Fruit fly (Drosophila melanogaster) whole organism, wandering third instar larva: ENCODE data around the gene CG33253.

Source experiments
- Abd-B ChIP-seq: fragments of >200 bp; optimal IDR thresholded peaks from 2 replicates; lab custom pipeline; 2017; ENCODE audit warnings: missing biosample characterization, missing genetic modification characterization
- CG9705 ChIP-seq: fragments of 200-800 bp; sonication (Bioruptor generic); optimal IDR thresholded peaks from 2 replicates; lab custom pipeline; 2018; ENCODE audit warnings: missing biosample characterization, mild to moderate bottlenecking, missing genetic modification characterization
- CrebA ChIP-seq: fragments of 200-800 bp; sonication (Bioruptor generic); optimal IDR thresholded peaks from 2 replicates; lab custom pipeline; 2016; ENCODE audit warnings: missing biosample characterization, mild to moderate bottlenecking, missing genetic modification characterization, borderline replicate concordance
- Dfd ChIP-seq: fragments of >200 bp; optimal IDR thresholded peaks from 2 replicates; lab custom pipeline; 2017; ENCODE audit warnings: missing biosample characterization, missing genetic modification characterization
- Dif ChIP-seq: fragments of 200-275, 200-300 bp; sonication (Bioruptor generic); optimal IDR thresholded peaks from 2 replicates; lab custom pipeline; 2018; ENCODE audit warnings: missing biosample characterization, missing genetic modification characterization; ENCODE audit not compliant: partially characterized antibody
- GATAd ChIP-seq: sonication (Bioruptor generic); optimal IDR thresholded peaks from 2 replicates; lab custom pipeline; 2016; ENCODE audit warnings: missing biosample characterization, missing genetic modification characterization
- HLH106 ChIP-seq: fragments of 200-800 bp; optimal IDR thresholded peaks from 3 replicates; lab custom pipeline; 2019; ENCODE audit warnings: missing biosample characterization, mild to moderate bottlenecking, missing genetic modification characterization, moderate library complexity
- Hnf4 ChIP-seq: fragments of 200-800 bp; sonication (Bioruptor generic); optimal IDR thresholded peaks from 2 replicates; lab custom pipeline; 2016; ENCODE audit warnings: missing biosample characterization, mild to moderate bottlenecking, missing genetic modification characterization
- Hr83 ChIP-seq: fragments of 200-300 bp; sonication (Bioruptor generic); optimal IDR thresholded peaks from 2 replicates; lab custom pipeline; 2016; ENCODE audit warnings: missing biosample characterization, mild to moderate bottlenecking, missing genetic modification characterization, moderate library complexity; ENCODE audit not compliant: poor library complexity, severe bottlenecking
- Jra ChIP-seq: sonication (Bioruptor generic); optimal IDR thresholded peaks from 2 replicates; lab custom pipeline; 2016; ENCODE audit warnings: missing biosample characterization, missing genetic modification characterization
- Mio ChIP-seq: sonication (Bioruptor generic); optimal IDR thresholded peaks from 2 replicates; lab custom pipeline; 2016; ENCODE audit warnings: missing biosample characterization, missing genetic modification characterization
- N ChIP-seq: fragments of >200 bp; optimal IDR thresholded peaks from 2 replicates; lab custom pipeline; 2018; ENCODE audit warnings: missing biosample characterization, missing external identifiers, missing genetic modification characterization
- OdsH ChIP-seq: fragments of 200-800 bp; sonication (Bioruptor generic); optimal IDR thresholded peaks from 2 replicates; lab custom pipeline; 2016; ENCODE audit warnings: missing biosample characterization, mild to moderate bottlenecking, missing genetic modification characterization
- Rel ChIP-seq, 2 experiments: fragments of 200-800 bp; sonication (Bioruptor generic) in 1 of 2; optimal IDR thresholded peaks; 2 replicates in 1 of 2; 3 replicates in 1 of 2; lab custom pipeline; 2016 to 2019; ENCODE audit warnings: mild to moderate bottlenecking in 2 of 2, missing biosample characterization in 2 of 2, missing genetic modification characterization in 2 of 2, moderate library complexity in 1 of 2
- Sp1 ChIP-seq: fragments of 200-800 bp; sonication (Bioruptor generic); optimal IDR thresholded peaks from 3 replicates; lab custom pipeline; 2019; ENCODE audit warnings: missing biosample characterization, mild to moderate bottlenecking, missing genetic modification characterization, moderate library complexity
- Vsx2 ChIP-seq: fragments of 200-300, 225-300 bp; sonication (Bioruptor generic); optimal IDR thresholded peaks from 2 replicates; lab custom pipeline; 2018; ENCODE audit warnings: missing biosample characterization, missing genetic modification characterization; ENCODE audit not compliant: partially characterized antibody
- br ChIP-seq: fragments of 200-800 bp; sonication (Bioruptor generic); optimal IDR thresholded peaks from 2 replicates; lab custom pipeline; 2016; ENCODE audit warnings: missing biosample characterization, missing genetic modification characterization
- brk ChIP-seq: fragments of 200-800 bp; sonication (Bioruptor generic); optimal IDR thresholded peaks from 2 replicates; lab custom pipeline; 2016; ENCODE audit warnings: missing biosample characterization, mild to moderate bottlenecking, missing genetic modification characterization
- dl ChIP-seq, 2 experiments: fragments of 175-275, 200-275 bp in 1 of 2; fragments of 200-275 bp in 1 of 2; sonication (Bioruptor generic); optimal IDR thresholded peaks; lab custom pipeline; 2018; ENCODE audit warnings: mild to moderate bottlenecking in 2 of 2, missing biosample characterization in 2 of 2, missing genetic modification characterization in 2 of 2, moderate library complexity in 2 of 2; ENCODE audit not compliant: partially characterized antibody in 2 of 2, insufficient read depth in 1 of 2
- dmrt93B ChIP-seq: fragments of 200-800 bp; sonication (Bioruptor generic); optimal IDR thresholded peaks from 2 replicates; lab custom pipeline; 2018; ENCODE audit warnings: missing biosample characterization, mild to moderate bottlenecking, missing genetic modification characterization
- dsf ChIP-seq: sonication (Bioruptor generic); optimal IDR thresholded peaks from 2 replicates; lab custom pipeline; 2016; ENCODE audit warnings: missing biosample characterization, missing genetic modification characterization, borderline replicate concordance
- ey ChIP-seq: fragments of 200-800 bp; sonication (Bioruptor generic); optimal IDR thresholded peaks from 2 replicates; lab custom pipeline; 2016; ENCODE audit warnings: missing biosample characterization, missing genetic modification characterization
- foxo ChIP-seq, 2 experiments: fragments of 200-800 bp; sonication (Bioruptor generic); optimal IDR thresholded peaks; 2 replicates in 1 of 2; 3 replicates in 1 of 2; lab custom pipeline; 2016 to 2017; ENCODE audit warnings: missing biosample characterization in 2 of 2, missing genetic modification characterization in 2 of 2
- fru ChIP-seq: fragments of 200-800 bp; sonication (Bioruptor generic); optimal IDR thresholded peaks from 3 replicates; lab custom pipeline; 2016; ENCODE audit warnings: missing biosample characterization, mild to moderate bottlenecking, missing genetic modification characterization
- h ChIP-seq: fragments of 200-800 bp; sonication (Bioruptor generic); optimal IDR thresholded peaks from 3 replicates; lab custom pipeline; 2016; ENCODE audit warnings: missing biosample characterization, mild to moderate bottlenecking, missing genetic modification characterization
- jim ChIP-seq: fragments of 175-275, 200-325 bp; sonication (Bioruptor generic); optimal IDR thresholded peaks from 2 replicates; lab custom pipeline; 2016; ENCODE audit warnings: missing biosample characterization, mild to moderate bottlenecking, missing genetic modification characterization
- lola ChIP-seq: fragments of >200 bp; optimal IDR thresholded peaks from 2 replicates; lab custom pipeline; 2017; ENCODE audit warnings: missing biosample characterization, missing genetic modification characterization
- pan ChIP-seq: fragments of >200 bp; optimal IDR thresholded peaks from 2 replicates; lab custom pipeline; 2017
- psq ChIP-seq: fragments of 200-800 bp; sonication (Bioruptor generic); optimal IDR thresholded peaks from 3 replicates; lab custom pipeline; 2017; ENCODE audit warnings: missing biosample characterization, mild to moderate bottlenecking, missing genetic modification characterization, moderate library complexity
- rgr ChIP-seq: fragments of 200-800 bp; sonication (Bioruptor generic); optimal IDR thresholded peaks from 3 replicates; lab custom pipeline; 2016; ENCODE audit warnings: missing biosample characterization, mild to moderate bottlenecking, missing genetic modification characterization
- sage ChIP-seq: fragments of 200-800 bp; sonication (Bioruptor generic); optimal IDR thresholded peaks from 2 replicates; lab custom pipeline; 2016; ENCODE audit warnings: missing biosample characterization, mild to moderate bottlenecking, missing genetic modification characterization
- sv ChIP-seq: fragments of 200-800 bp; sonication (Bioruptor generic); optimal IDR thresholded peaks from 3 replicates; lab custom pipeline; 2016; ENCODE audit warnings: missing biosample characterization, missing genetic modification characterization
- tai ChIP-seq: sonication (Bioruptor generic); optimal IDR thresholded peaks from 2 replicates; lab custom pipeline; 2016; ENCODE audit warnings: missing biosample characterization, missing genetic modification characterization
- woc ChIP-seq: sonication (Bioruptor generic); optimal IDR thresholded peaks from 2 replicates; lab custom pipeline; 2016; ENCODE audit warnings: missing biosample characterization, mild to moderate bottlenecking, missing genetic modification characterization

The CG33253 gene

DNA sequence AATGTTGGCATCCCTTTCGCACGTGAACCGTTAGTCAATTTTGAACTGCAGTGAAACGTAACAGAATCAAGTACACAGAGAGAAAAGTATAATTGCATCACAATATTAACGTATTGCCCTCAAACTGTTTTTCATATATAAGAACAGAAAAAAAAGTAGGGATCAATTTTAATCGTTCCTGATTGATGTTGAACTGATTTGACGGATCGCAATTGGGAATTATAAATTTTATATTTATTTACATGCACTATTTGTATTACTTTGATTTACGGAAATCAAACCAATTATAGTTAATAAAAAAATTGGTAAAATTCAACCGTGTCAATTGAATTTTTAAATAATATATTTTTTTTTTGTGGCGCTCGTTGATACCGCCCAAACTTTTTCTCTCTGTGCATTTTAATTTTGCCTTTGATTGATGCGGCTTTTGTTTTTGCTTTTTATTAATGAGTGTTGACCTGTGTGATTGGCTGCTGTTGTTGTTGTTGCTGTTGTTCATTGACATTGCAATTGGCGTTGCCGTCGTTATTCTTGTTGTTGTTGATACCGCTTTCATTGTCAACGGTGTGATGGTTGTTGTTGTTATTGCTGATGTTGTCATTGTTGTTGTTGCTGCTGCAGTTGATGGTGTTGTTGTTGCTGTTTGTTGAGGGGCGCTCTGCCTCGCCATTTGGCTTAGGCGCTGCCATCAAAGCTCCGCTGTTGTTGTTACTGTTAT, 30.5 kb upstream of the CG33253 start:
- TF ChIP-seq ey: peak; percentile 58
- TF ChIP-seq OdsH (GFP tag; lab: Kevin White, UChicago): peak; percentile 70
- peak; percentile 33 for TF ChIP-seq br (GFP tag; lab: Kevin White, UChicago)
- peak; percentile 41 for TF ChIP-seq woc
- peak; percentile 77 for TF ChIP-seq Sp1 (GFP tag; lab: Kevin White, UChicago)
- peak in 1 of 2 experiments; percentile 83 for TF ChIP-seq foxo (GFP tag; optimal IDR thresholded peaks at IDR 0.05; lab: Kevin White, UChicago)
- no peak for TF ChIP-seq Hr83 (GFP tag; lab: Kevin White, UChicago)
- TF ChIP-seq GATAd: no peak
- TF ChIP-seq dl (GFP tag; optimal IDR thresholded peaks at IDR 0.05; lab: Kevin White, UChicago; ENCODE audit: insufficient read depth in 1 of 2, partially characterized antibody in 2 of 2): no peak
- peak; percentile 70 for TF ChIP-seq Dfd
- peak; percentile 27 for TF ChIP-seq sage (GFP tag; lab: Kevin White, UChicago)
- TF ChIP-seq dmrt93B: peak; percentile 65
- TF ChIP-seq Abd-B: no peak
- peak; percentile 68 for TF ChIP-seq sv (GFP tag; lab: Kevin White, UChicago)
- no peak for TF ChIP-seq jim
- peak; percentile 68 for TF ChIP-seq psq (GFP tag; lab: Kevin White, UChicago)
- peak; percentile 18 for TF ChIP-seq CG9705 (GFP tag; lab: Kevin White, UChicago)
- peak; percentile 23 for TF ChIP-seq brk
- peak; percentile 74 for TF ChIP-seq HLH106
- TF ChIP-seq rgr (GFP tag; lab: Kevin White, UChicago): peak; percentile 77
- peak; percentile 64 for TF ChIP-seq fru (GFP tag; lab: Kevin White, UChicago)
- no peak for TF ChIP-seq tai (GFP tag; lab: Kevin White, UChicago)
- peak; percentile 63 for TF ChIP-seq Hnf4
- peak; percentile 64 for TF ChIP-seq h (GFP tag; lab: Kevin White, UChicago)

- no peak for TF ChIP-seq lola
- TF ChIP-seq Dfd: no peak
- peak; percentile 33 for TF ChIP-seq CrebA
- TF ChIP-seq jim: no peak
- no peak for TF ChIP-seq N (GFP tag; lab: Kevin White, UChicago)
- TF ChIP-seq dl (GFP tag; optimal IDR thresholded peaks at IDR 0.05; lab: Kevin White, UChicago; ENCODE audit: insufficient read depth in 1 of 2, partially characterized antibody in 2 of 2): peak; percentile 91 to 92
- TF ChIP-seq foxo (GFP tag; optimal IDR thresholded peaks at IDR 0.05; lab: Kevin White, UChicago): no peak
- peak; percentile 93 for TF ChIP-seq Jra (GFP tag; lab: Kevin White, UChicago)
- TF ChIP-seq fru (GFP tag; lab: Kevin White, UChicago): peak; percentile 49
- TF ChIP-seq Hnf4: peak; percentile 30
- TF ChIP-seq OdsH (GFP tag; lab: Kevin White, UChicago): no peak
- TF ChIP-seq sv (GFP tag; lab: Kevin White, UChicago): no peak
- no peak for TF ChIP-seq psq (GFP tag; lab: Kevin White, UChicago)
- TF ChIP-seq Mio: no peak
- peak; percentile 91 for TF ChIP-seq Dif (GFP tag; lab: Kevin White, UChicago)
- no peak for TF ChIP-seq pan (lab: Kevin White, UChicago)
- peak; percentile 69 for TF ChIP-seq Rel (GFP tag; optimal IDR thresholded peaks at IDR 0.05; lab: Kevin White, UChicago)
- peak; percentile 62 for TF ChIP-seq Rel (tag; optimal IDR thresholded peaks at IDR 0.05; lab: Kevin White, UChicago)
- TF ChIP-seq br (GFP tag; lab: Kevin White, UChicago): peak; percentile 15
- TF ChIP-seq Vsx2 (GFP tag; lab: Kevin White, UChicago): peak; percentile 38
- TF ChIP-seq CG9705 (GFP tag; lab: Kevin White, UChicago): no peak
- no peak for TF ChIP-seq HLH106
- no peak for TF ChIP-seq dsf (GFP tag; lab: Kevin White, UChicago)
- TF ChIP-seq h (GFP tag; lab: Kevin White, UChicago): peak; percentile 57
- peak; percentile 23 for TF ChIP-seq Sp1 (GFP tag; lab: Kevin White, UChicago)
- TF ChIP-seq, all 38 proteins: peak for 11
Observed at dm6 chrX:19153288-19154130, 29.7 kb upstream of the CG33253 start.
